Fruit fly (Drosophila melanogaster): ENCODE results near the gene Graf.
A peak's percentile ranks its signal among the peaks of the same experiment; 100 is the strongest.

Gene Graf

dm6 chrX:15731968-15732367, 28.6 kb downstream of the Graf start, which contains the start of gene CG8191 (continued):
- TF ChIP-seq Sry-δ (GFP tag; optimal IDR thresholded peaks at IDR 0.05) (peak; percentile 32), oc (tag; optimal IDR thresholded peaks at IDR 0.05) (no peak), crp (GFP tag; optimal IDR thresholded peaks at IDR 0.05) (peak in 1 of 2 experiments; percentile 82), sna (GFP tag; IDR thresholded peaks at IDR 0.05; ENCODE audit: partially characterized antibody) (peak; percentile 62), Ssrp (tag; optimal IDR thresholded peaks at IDR 0.05) (no peak), mld (GFP tag; IDR thresholded peaks at IDR 0.05; ENCODE audit: partially characterized antibody) (peak; percentile 75; the same call in 2 of the 3 replicates), YL-1 (GFP tag; optimal IDR thresholded peaks at IDR 0.05) (peak; percentile 23), CG30020 (tag; optimal IDR thresholded peaks at IDR 0.05) (no peak), sim (GFP tag; IDR thresholded peaks at IDR 0.05) (no peak), HLH4C (GFP tag; IDR thresholded peaks at IDR 0.05; ENCODE audit: partially characterized antibody) (peak; percentile 82), knrl (GFP tag; IDR thresholded peaks at IDR 0.05; ENCODE audit: partially characterized antibody) (peak; percentile 44; the same call in 2 of the 3 replicates), Neu2 (GFP tag; optimal IDR thresholded peaks at IDR 0.05; ENCODE audit: borderline replicate concordance) (no peak), Dll (GFP tag; IDR thresholded peaks at IDR 0.05; ENCODE audit: partially characterized antibody) (peak; percentile 74; the same call in 3 of the 4 replicates), pzg (GFP tag; optimal IDR thresholded peaks at IDR 0.05) (peak; percentile 44), nerfin-2 (GFP tag; IDR thresholded peaks at IDR 0.05; ENCODE audit: partially characterized antibody) (peak; percentile 73), E2f2 (GFP tag; IDR thresholded peaks at IDR 0.05) (peak; percentile 87), pfk (GFP tag; optimal IDR thresholded peaks at IDR 0.05) (no peak), Doc3 (GFP tag; IDR thresholded peaks at IDR 0.05; ENCODE audit: partially characterized antibody) (peak; percentile 72), HHEX (GFP tag; optimal IDR thresholded peaks at IDR 0.05) (no peak), ken (GFP tag; IDR thresholded peaks at IDR 0.05) (no peak), bbx (GFP tag; IDR thresholded peaks at IDR 0.05; ENCODE audit: partially characterized antibody) (peak; percentile 84), amos (GFP tag; IDR thresholded peaks at IDR 0.05; ENCODE audit: partially characterized antibody) (peak; percentile 72), CG7963 (GFP tag; IDR thresholded peaks at IDR 0.05; ENCODE audit: partially characterized antibody) (peak; percentile 61; the same call in 1 of the 3 replicates), ato (GFP tag; IDR thresholded peaks at IDR 0.05; ENCODE audit: partially characterized antibody) (peak; percentile 82), CG6272 (GFP tag; IDR thresholded peaks at IDR 0.05) (no peak), dmrt11E (tag; optimal IDR thresholded peaks at IDR 0.05) (no peak), CG34224 (GFP tag; IDR thresholded peaks at IDR 0.05; ENCODE audit: partially characterized antibody) (peak; percentile 80), CG10462 (GFP tag; optimal IDR thresholded peaks at IDR 0.05) (no peak), zf30C (GFP tag; optimal IDR thresholded peaks at IDR 0.05) (no peak), Xrp1 (GFP tag; IDR thresholded peaks at IDR 0.05) (no peak), Mad (GFP tag; optimal IDR thresholded peaks at IDR 0.05) (no peak), Bteb2 (GFP tag; optimal IDR thresholded peaks at IDR 0.05) (no peak), Dref (GFP tag; IDR thresholded peaks at IDR 0.05) (peak; percentile 82), Myb (GFP tag; optimal IDR thresholded peaks at IDR 0.05) (peak; percentile 34), CG6791 (GFP tag; IDR thresholded peaks at IDR 0.05; ENCODE audit: partially characterized antibody) (peak; percentile 86), Sry-β (GFP tag; optimal IDR thresholded peaks at IDR 0.05) (peak; percentile 17), CG2129 (GFP tag; IDR thresholded peaks at IDR 0.05; ENCODE audit: partially characterized antibody) (peak; percentile 45; the same call in 1 of the 2 replicates), tna (GFP tag; IDR thresholded peaks at IDR 0.05; ENCODE audit: partially characterized antibody) (peak; percentile 84), ATbp (GFP tag; optimal IDR thresholded peaks at IDR 0.05) (no peak), Ets97D (GFP tag; optimal IDR thresholded peaks at IDR 0.05) (no peak), CG8924 (tag; optimal IDR thresholded peaks at IDR 0.05) (no peak), sug (tag; optimal IDR thresholded peaks at IDR 0.05) (no peak), Hsf (GFP tag; optimal IDR thresholded peaks at IDR 0.05) (no peak), CG14860 (GFP tag; IDR thresholded peaks at IDR 0.05; ENCODE audit: partially characterized antibody) (peak; percentile 38; the same call in 2 of the 3 replicates), CG18262 (tag; optimal IDR thresholded peaks at IDR 0.05) (no peak), vnd (GFP tag; IDR thresholded peaks at IDR 0.05; ENCODE audit: partially characterized antibody) (peak; percentile 61; the same call in 2 of the 3 replicates), Dek (tag; optimal IDR thresholded peaks at IDR 0.05) (no peak)
